Worm (Caenorhabditis elegans): ENCODE measurements around the gene Y54G2A.52.

ce11 chrIV:2803652-2804051 is 5.2 kb upstream of the Y54G2A.52 start, which contains the start of gene Y54G2A.32:
- no peak for TF ChIP-seq snpc-1.1 (tag; optimal IDR thresholded peaks at IDR 0.05; ENCODE audit: insufficient read depth)
- no peak for TF ChIP-seq F57C9.4 (tag; optimal IDR thresholded peaks at IDR 0.05)
- TF ChIP-seq mxl-1 (tag; optimal IDR thresholded peaks at IDR 0.05) = no peak
- no peak for TF ChIP-seq nhr-90 (tag; optimal IDR thresholded peaks at IDR 0.05)
- no peak for TF ChIP-seq ceh-27 (GFP tag; optimal IDR thresholded peaks at IDR 0.05)
- no peak for TF ChIP-seq F39B2.1 (GFP tag; IDR thresholded peaks at IDR 0.05)
- no peak for TF ChIP-seq hsf-1 (GFP tag; IDR thresholded peaks at IDR 0.05)
- TF ChIP-seq dpl-1 (GFP tag; optimal IDR thresholded peaks at IDR 0.05) = no peak
- TF ChIP-seq rpc-1 (optimal IDR thresholded peaks at IDR 0.05) = no peak
- TF ChIP-seq rpc-1 (tag; optimal IDR thresholded peaks at IDR 0.05) = no peak
- TF ChIP-seq C17E4.6 (GFP tag; IDR thresholded peaks at IDR 0.05) = no peak
- no peak for TF ChIP-seq ama-1 (optimal IDR thresholded peaks at IDR 0.05)
- TF ChIP-seq ama-1 (GFP tag; optimal IDR thresholded peaks at IDR 0.05) = no peak
- no peak for TF ChIP-seq dpff-1 (tag; optimal IDR thresholded peaks at IDR 0.05)
- no peak for TF ChIP-seq snpc-1.3 (tag; optimal IDR thresholded peaks at IDR 0.05; ENCODE audit: insufficient read depth)

All from whole organism, young adult.